Worm (Caenorhabditis elegans) whole organism, L3 larva: ENCODE data around the gene F29A7.3.

ENCODE experiments used
- R02D3.7 ChIP-seq: fragments of 150-350 bp; optimal IDR thresholded peaks from 2 replicates; lab custom pipeline; 2014; ENCODE audit warnings: missing biosample characterization, missing genetic modification characterization
- ceh-16 ChIP-seq: sonication (generic microtip); optimal IDR thresholded peaks from 2 replicates; lab custom pipeline; 2017; ENCODE audit warnings: missing biosample characterization, missing genetic modification characterization
- ceh-82 ChIP-seq: fragments of 150-350 bp; optimal IDR thresholded peaks from 2 replicates; lab custom pipeline; 2014; ENCODE audit warnings: missing biosample characterization, missing genetic modification characterization
- ceh-9 ChIP-seq: sonication (generic microtip); optimal IDR thresholded peaks from 2 replicates; lab custom pipeline; 2018; ENCODE audit warnings: missing biosample characterization, missing genetic modification characterization
- daf-12 ChIP-seq: fragments of 150-350 bp; optimal IDR thresholded peaks from 2 replicates; lab custom pipeline; 2014; ENCODE audit warnings: missing biosample characterization, missing genetic modification reagents, missing genetic modification characterization
- egl-27 ChIP-seq: sonication (generic microtip); optimal IDR thresholded peaks from 4 replicates; lab custom pipeline; 2017; ENCODE audit warnings: missing biosample characterization, missing genetic modification reagents, missing genetic modification characterization
- egl-5 ChIP-seq: fragments of 150-350 bp; optimal IDR thresholded peaks from 2 replicates; lab custom pipeline; 2017; ENCODE audit warnings: missing biosample characterization, missing genetic modification reagents, missing genetic modification characterization, inconsistent platforms
- elt-1 ChIP-seq: fragments of 150-350 bp; optimal IDR thresholded peaks from 2 replicates; lab custom pipeline; 2014; ENCODE audit warnings: missing biosample characterization, missing genetic modification characterization
- elt-2 ChIP-seq: sonication (generic microtip); optimal IDR thresholded peaks from 2 replicates; lab custom pipeline; 2016; ENCODE audit warnings: missing genetic modification reagents, mild to moderate bottlenecking, missing genetic modification characterization, missing compliant biosample characterization
- eor-1 ChIP-seq, 2 experiments: fragments of 150-350 bp; optimal IDR thresholded peaks; 2 replicates each; lab custom pipeline; 2014 to 2018; ENCODE audit warnings: missing biosample characterization in 2 of 2, missing genetic modification characterization in 2 of 2
- fkh-10 ChIP-seq: sonication (generic microtip); optimal IDR thresholded peaks from 2 replicates; lab custom pipeline; 2017; ENCODE audit warnings: missing biosample characterization, missing genetic modification reagents, missing genetic modification characterization
- fkh-2 ChIP-seq: fragments of 150-350 bp; optimal IDR thresholded peaks from 2 replicates; lab custom pipeline; 2014; ENCODE audit warnings: missing biosample characterization, missing genetic modification reagents, missing genetic modification characterization
- fos-1 ChIP-seq: fragments of 150-350 bp; optimal IDR thresholded peaks from 2 replicates; lab custom pipeline; 2014; ENCODE audit warnings: missing biosample characterization, missing genetic modification characterization
- hmg-11 ChIP-seq: sonication (generic microtip); optimal IDR thresholded peaks from 2 replicates; lab custom pipeline; 2016; ENCODE audit warnings: missing genetic modification characterization, missing compliant biosample characterization
- lin-39 ChIP-seq: fragments of 150-350 bp; optimal IDR thresholded peaks from 2 replicates; lab custom pipeline; 2018; ENCODE audit warnings: missing biosample characterization, missing genetic modification reagents, missing genetic modification characterization
- mdl-1 ChIP-seq: fragments of 150-350 bp; optimal IDR thresholded peaks from 2 replicates; lab custom pipeline; 2014; ENCODE audit warnings: missing biosample characterization, missing genetic modification characterization
- mml-1 ChIP-seq: fragments of 150-350 bp; sonication (generic microtip); optimal IDR thresholded peaks from 3 replicates; lab custom pipeline; 2014; ENCODE audit warnings: missing biosample characterization, missing genetic modification characterization
- nfya-1 ChIP-seq: sonication (generic microtip); optimal IDR thresholded peaks from 2 replicates; lab custom pipeline; 2017; ENCODE audit warnings: missing genetic modification characterization, mild to moderate bottlenecking, missing compliant biosample characterization, antibody characterized with exemption, moderate library complexity; ENCODE audit not compliant: insufficient read depth
- nhr-11 ChIP-seq: fragments of 150-350 bp; optimal IDR thresholded peaks from 2 replicates; lab custom pipeline; 2014; ENCODE audit warnings: missing biosample characterization, missing genetic modification characterization
- nhr-12 ChIP-seq: fragments of 150-350 bp; optimal IDR thresholded peaks from 2 replicates; lab custom pipeline; 2014; ENCODE audit warnings: missing biosample characterization, missing genetic modification characterization
- nhr-23 ChIP-seq: fragments of 150-350 bp; optimal IDR thresholded peaks from 2 replicates; lab custom pipeline; 2014; ENCODE audit warnings: missing biosample characterization, missing genetic modification reagents, missing genetic modification characterization
- nhr-237 ChIP-seq: fragments of 150-350 bp; optimal IDR thresholded peaks from 2 replicates; lab custom pipeline; 2014; ENCODE audit warnings: missing biosample characterization, missing genetic modification characterization
- nhr-25 ChIP-seq: sonication (generic microtip); optimal IDR thresholded peaks from 2 replicates; lab custom pipeline; 2017; ENCODE audit warnings: missing biosample characterization, missing genetic modification characterization
- nhr-28 ChIP-seq: fragments of 150-350 bp; optimal IDR thresholded peaks from 2 replicates; lab custom pipeline; 2014; ENCODE audit warnings: missing biosample characterization, missing genetic modification characterization
- nhr-43 ChIP-seq: sonication (generic microtip); optimal IDR thresholded peaks from 2 replicates; lab custom pipeline; 2016; ENCODE audit warnings: mild to moderate bottlenecking, missing genetic modification characterization, missing compliant biosample characterization; ENCODE audit not compliant: poor library complexity, severe bottlenecking
- nhr-76 ChIP-seq: fragments of 150-350 bp; sonication (generic microtip); optimal IDR thresholded peaks from 5 replicates; lab custom pipeline; 2014; ENCODE audit warnings: missing biosample characterization, missing genetic modification characterization
- nhr-77 ChIP-seq: fragments of 150-350 bp; optimal IDR thresholded peaks from 2 replicates; lab custom pipeline; 2014; ENCODE audit warnings: missing biosample characterization, missing genetic modification characterization
- skn-1 ChIP-seq: fragments of 150-350 bp; optimal IDR thresholded peaks from 2 replicates; lab custom pipeline; 2014; ENCODE audit warnings: missing biosample characterization, missing genetic modification characterization
- tbx-2 ChIP-seq: sonication (generic microtip); optimal IDR thresholded peaks from 2 replicates; lab custom pipeline; 2016; ENCODE audit warnings: mild to moderate bottlenecking, missing genetic modification characterization, missing compliant biosample characterization
- unc-62 ChIP-seq: fragments of 150-350 bp; sonication (generic microtip); optimal IDR thresholded peaks from 4 replicates; lab custom pipeline; 2014; ENCODE audit warnings: missing biosample characterization, missing genetic modification reagents, missing genetic modification characterization
- zag-1 ChIP-seq: fragments of 150-350 bp; optimal IDR thresholded peaks from 2 replicates; lab custom pipeline; 2014; ENCODE audit warnings: missing biosample characterization, missing genetic modification characterization
- ztf-11 ChIP-seq: fragments of 150-350 bp; optimal IDR thresholded peaks from 2 replicates; lab custom pipeline; 2014; ENCODE audit warnings: missing biosample characterization, missing genetic modification characterization

The F29A7.3 gene

DNA sequence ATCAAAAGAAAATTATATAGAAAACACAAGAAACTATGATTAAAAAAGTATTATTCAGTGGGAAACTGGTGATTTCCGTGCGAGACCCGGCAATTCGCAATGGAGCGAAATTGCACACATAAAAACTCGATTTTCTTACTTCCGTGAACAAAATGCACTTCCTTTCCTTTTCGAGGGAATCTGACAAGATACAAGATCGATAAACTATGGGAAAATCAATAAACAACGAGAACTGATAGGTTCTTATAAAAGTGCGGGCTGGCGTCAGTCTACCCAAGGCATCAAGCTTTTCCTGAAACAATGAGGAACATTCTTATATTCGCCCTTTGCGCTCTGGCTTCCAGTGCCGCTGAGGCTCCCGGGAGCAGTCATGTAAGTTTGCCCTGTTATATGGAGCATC is at the start of gene F29A7.3:
Gene F29A7.3, plus strand, starts transcription at position 301 of the 400 bp plus-strand sequence.
- TF ChIP-seq mml-1 (tag; lab: Kevin White, UChicago), result no peak
- no peak for TF ChIP-seq nhr-77 (tag; lab: Kevin White, UChicago)
- TF ChIP-seq elt-2, result no peak

DNA sequence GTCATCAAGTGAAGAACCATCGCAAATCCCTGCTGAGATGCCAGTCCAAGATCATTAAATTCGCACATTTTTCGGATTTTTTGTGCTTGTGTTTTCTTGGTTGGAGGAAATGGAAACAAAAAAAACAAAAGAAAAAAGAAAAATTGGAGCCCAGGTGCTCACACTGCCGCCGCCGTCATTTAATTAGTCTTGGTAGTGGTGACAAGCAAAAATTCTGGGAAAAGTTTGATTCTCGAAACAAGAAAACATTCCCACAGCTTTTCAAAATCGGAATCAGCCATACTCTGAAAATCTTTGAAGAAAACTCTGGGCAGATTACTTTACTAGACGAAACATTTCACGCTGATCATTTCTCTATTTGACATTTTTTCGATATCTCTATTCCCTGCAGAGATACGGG is 47.9 kb upstream of the F29A7.3 start, which contains the start of gene srh-128:
Gene srh-128, minus strand, starts transcription at position 101 of the 400 bp plus-strand sequence.
- no peak for TF ChIP-seq nhr-43 (tag; lab: Kevin White, UChicago)
- TF ChIP-seq unc-62 (GFP tag; lab: Kevin White, UChicago), result no peak
- TF ChIP-seq nhr-28, result no peak
- no peak for TF ChIP-seq fkh-2 (tag; lab: Kevin White, UChicago)
- TF ChIP-seq zag-1, result no peak
- no peak for TF ChIP-seq daf-12 (tag; lab: Kevin White, UChicago)
- no peak for TF ChIP-seq eor-1 (tag; optimal IDR thresholded peaks at IDR 0.05; lab: Kevin White, UChicago)
- no peak for TF ChIP-seq tbx-2 (tag; lab: Kevin White, UChicago)
- no peak for TF ChIP-seq ceh-16
- TF ChIP-seq egl-27 (tag; lab: Kevin White, UChicago), result no peak
- TF ChIP-seq mml-1 (tag; lab: Kevin White, UChicago), result no peak
- TF ChIP-seq hmg-11, result no peak
- TF ChIP-seq ceh-9 (tag; lab: Kevin White, UChicago), result no peak
- no peak for TF ChIP-seq egl-5 (tag; lab: Kevin White, UChicago)
- TF ChIP-seq nhr-12 (tag; lab: Kevin White, UChicago), result no peak
- TF ChIP-seq mdl-1 (tag; lab: Kevin White, UChicago), result no peak
- TF ChIP-seq ceh-82 (tag; lab: Kevin White, UChicago), result no peak

DNA sequence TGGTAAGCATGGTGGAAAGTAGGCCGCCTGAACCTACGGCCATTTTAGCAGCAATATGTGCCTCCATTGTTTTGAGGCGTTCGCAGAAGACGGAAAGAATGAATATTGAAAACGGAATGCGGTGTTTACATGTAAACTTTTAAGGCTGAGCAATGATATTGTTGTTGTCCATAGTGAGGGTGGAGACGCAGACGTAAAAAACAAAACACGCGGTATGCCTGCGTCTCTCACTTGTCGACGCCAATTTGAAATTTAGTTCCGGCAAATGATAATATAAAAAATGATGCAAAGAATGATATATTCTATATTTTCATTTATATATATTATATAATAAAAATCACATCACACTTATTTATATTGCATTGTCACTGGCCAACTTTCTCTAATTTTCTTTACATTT is 45.2 kb upstream of the F29A7.3 start, which contains the start of gene Y47G7B.2:
Gene Y47G7B.2, minus strand, starts transcription at position 143 of the 400 bp plus-strand sequence.
- peak; percentile 15 for TF ChIP-seq egl-5 (tag; lab: Kevin White, UChicago)
- TF ChIP-seq lin-39, result peak; percentile 16
- no peak for TF ChIP-seq unc-62 (GFP tag; lab: Kevin White, UChicago)
- TF ChIP-seq elt-2, result peak; percentile 23

DNA sequence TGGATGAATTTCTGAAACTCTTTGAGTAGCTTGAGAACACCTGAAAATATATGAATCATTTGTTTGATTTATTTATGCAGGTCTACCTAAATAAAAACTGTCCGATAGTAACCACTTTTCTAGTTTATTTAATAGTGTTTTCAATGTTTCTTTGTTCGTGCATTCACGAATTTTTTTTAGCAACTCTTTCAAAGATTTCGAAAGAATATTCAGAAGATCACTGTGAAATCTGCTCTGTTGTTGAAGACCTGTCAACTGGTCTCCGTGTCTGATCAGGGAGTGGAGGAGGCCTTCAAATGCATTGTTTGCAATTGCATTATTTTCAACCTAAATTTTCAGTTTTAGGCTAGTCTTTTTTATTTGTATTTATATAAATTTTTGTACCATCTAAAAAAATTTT is 43.2 kb upstream of the F29A7.3 start, which contains the start of gene T05A8.1:
Gene T05A8.1, minus strand, starts transcription at position 101 of the 400 bp plus-strand sequence.
- TF ChIP-seq fkh-10 (GFP tag; lab: Kevin White, UChicago) (no peak), R02D3.7 (tag; lab: Kevin White, UChicago) (no peak), nhr-43 (tag; lab: Kevin White, UChicago) (no peak), elt-1 (no peak), nhr-23 (tag; lab: Kevin White, UChicago) (no peak), unc-62 (GFP tag; lab: Kevin White, UChicago) (no peak), nhr-237 (no peak), ceh-9 (tag; lab: Kevin White, UChicago) (no peak), nfya-1 (tag; lab: Kevin White, UChicago) (no peak), skn-1 (no peak), nhr-25 (no peak)

DNA sequence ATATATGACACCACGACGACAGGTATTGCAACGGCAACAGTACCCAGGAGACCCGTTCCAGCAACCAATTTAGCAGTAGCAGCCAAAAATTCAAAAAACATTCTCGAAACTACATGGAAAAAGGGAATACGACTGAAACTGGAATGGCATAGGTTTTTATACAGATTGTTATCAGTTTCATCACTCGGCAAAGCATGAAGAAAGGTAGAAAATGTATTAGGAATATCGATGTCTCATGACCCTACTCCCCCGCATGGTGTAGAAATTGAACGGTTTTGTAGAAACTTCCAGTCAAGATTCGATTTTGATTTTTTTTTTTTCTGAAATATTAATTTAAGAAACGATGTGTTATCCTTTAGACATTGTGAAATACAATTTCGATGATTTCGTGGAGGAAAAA is 42.2 kb upstream of the F29A7.3 start, which contains the start of gene T05A8.2:
Gene T05A8.2, minus strand, starts transcription at position 101 of the 400 bp plus-strand sequence.
- TF ChIP-seq nhr-12 (tag; lab: Kevin White, UChicago) (no peak), ztf-11 (tag; lab: Kevin White, UChicago) (no peak), lin-39 (no peak), nhr-76 (no peak), nhr-11 (no peak), ceh-9 (tag; lab: Kevin White, UChicago) (no peak)

DNA sequence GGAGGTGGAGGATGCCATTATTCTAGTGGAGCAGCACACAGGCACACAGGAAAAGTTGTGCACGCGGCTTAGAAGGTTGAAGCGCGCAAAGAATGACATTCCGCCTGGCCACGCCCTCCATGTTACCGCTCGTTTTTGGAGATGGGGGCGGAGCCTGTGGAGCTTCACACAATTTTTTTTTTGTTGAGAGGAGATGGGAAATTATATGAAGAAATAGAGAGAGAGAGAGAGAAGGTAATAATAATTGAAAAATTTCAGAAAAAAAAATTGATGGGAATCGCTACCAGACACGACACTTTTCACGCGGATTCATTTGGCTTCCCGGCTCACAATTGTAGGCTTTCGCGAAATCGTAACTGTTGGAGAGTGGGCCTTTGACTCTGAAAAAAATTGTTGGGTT is 35.8 kb upstream of the F29A7.3 start, which contains the start of gene T05A8.3:
Gene T05A8.3, minus strand, starts transcription at position 101 of the 400 bp plus-strand sequence.
- TF ChIP-seq mdl-1 (tag; lab: Kevin White, UChicago) (no peak), fos-1 (tag; lab: Kevin White, UChicago) (no peak)
